Fruit fly (Drosophila melanogaster): ENCODE results near the gene png.

png gene

dm6 chrX:1308444-1308843 is 49.0 kb downstream of the png start (continued):
- no peak for TF ChIP-seq CG15479 (GFP tag; optimal IDR thresholded peaks at IDR 0.05)
- TF ChIP-seq CG43689 (GFP tag; IDR thresholded peaks at IDR 0.05) = no peak
- no peak for TF ChIP-seq Sox102F (GFP tag; optimal IDR thresholded peaks at IDR 0.05)
- TF ChIP-seq br (optimal IDR thresholded peaks at IDR 0.05) = no peak
- no peak for TF ChIP-seq otp (GFP tag; IDR thresholded peaks at IDR 0.05)
- TF ChIP-seq CG7271 (tag; optimal IDR thresholded peaks at IDR 0.05) = no peak
- TF ChIP-seq vnd (GFP tag; IDR thresholded peaks at IDR 0.05; ENCODE audit: partially characterized antibody) = no peak
- no peak for TF ChIP-seq Gsc (GFP tag; IDR thresholded peaks at IDR 0.05)
- TF ChIP-seq oc (tag; optimal IDR thresholded peaks at IDR 0.05) = peak; percentile 7
- no peak for TF ChIP-seq cwo (GFP tag; optimal IDR thresholded peaks at IDR 0.05)
- no peak for TF ChIP-seq Hr39 (optimal IDR thresholded peaks at IDR 0.05)
- TF ChIP-seq CG17361 (GFP tag; IDR thresholded peaks at IDR 0.05) = no peak
- TF ChIP-seq CG10274 (GFP tag; optimal IDR thresholded peaks at IDR 0.05) = no peak
- TF ChIP-seq CG13287 (GFP tag; IDR thresholded peaks at IDR 0.05; ENCODE audit: partially characterized antibody) = peak; percentile 23; the same call in 1 of the 2 replicates
- no peak for TF ChIP-seq Hr78 (GFP tag; optimal IDR thresholded peaks at IDR 0.05)
- TF ChIP-seq tx (GFP tag; optimal IDR thresholded peaks at IDR 0.05) = no peak
- peak; percentile 26 for TF ChIP-seq chn (GFP tag; optimal IDR thresholded peaks at IDR 0.05)
- no peak for TF ChIP-seq CG7357 (GFP tag; IDR thresholded peaks at IDR 0.05)
- TF ChIP-seq CG11247 (GFP tag; IDR thresholded peaks at IDR 0.05) = no peak
- TF ChIP-seq Bgb (GFP tag; IDR thresholded peaks at IDR 0.05; ENCODE audit: partially characterized antibody) = peak; percentile 22; the same call in 1 of the 2 replicates
- no peak for TF ChIP-seq hkb (optimal IDR thresholded peaks at IDR 0.05)
- no peak for TF ChIP-seq hkb (GFP tag; IDR thresholded peaks at IDR 0.05)
- no peak for TF ChIP-seq cato (GFP tag; optimal IDR thresholded peaks at IDR 0.05; ENCODE audit: borderline replicate concordance)
- no peak for TF ChIP-seq toy (GFP tag; IDR thresholded peaks at IDR 0.05)
- TF ChIP-seq ttk (GFP tag; IDR thresholded peaks at IDR 0.05) = no peak
- TF ChIP-seq CG15073 (GFP tag; optimal IDR thresholded peaks at IDR 0.05) = peak; percentile 85
- TF ChIP-seq CG4282 (GFP tag; optimal IDR thresholded peaks at IDR 0.05) = no peak
- no peak for TF ChIP-seq Dad (GFP tag; optimal IDR thresholded peaks at IDR 0.05)
- peak; percentile 31; the same call in 1 of the 3 replicates for TF ChIP-seq CG16813 (GFP tag; IDR thresholded peaks at IDR 0.05; ENCODE audit: partially characterized antibody)
- no peak for TF ChIP-seq Poxn (GFP tag; IDR thresholded peaks at IDR 0.05)
- TF ChIP-seq ato (GFP tag; IDR thresholded peaks at IDR 0.05; ENCODE audit: partially characterized antibody) = no peak
- TF ChIP-seq CG2120 (GFP tag; optimal IDR thresholded peaks at IDR 0.05) = no peak
- TF ChIP-seq pita (GFP tag; optimal IDR thresholded peaks at IDR 0.05) = no peak
- TF ChIP-seq her (GFP tag; optimal IDR thresholded peaks at IDR 0.05) = no peak
- no peak for TF ChIP-seq gcm2 (GFP tag; optimal IDR thresholded peaks at IDR 0.05)
- no peak for TF ChIP-seq CoRest (tag; optimal IDR thresholded peaks at IDR 0.05)
- no peak for TF ChIP-seq Xrp1 (GFP tag; IDR thresholded peaks at IDR 0.05)
- no peak for TF ChIP-seq Sry-δ (GFP tag; optimal IDR thresholded peaks at IDR 0.05)
- no peak for TF ChIP-seq CG9876 (GFP tag; optimal IDR thresholded peaks at IDR 0.05)
- TF ChIP-seq CG17912 (GFP tag; optimal IDR thresholded peaks at IDR 0.05) = no peak
- no peak for TF ChIP-seq CG10959 (GFP tag; IDR thresholded peaks at IDR 0.05)
- no peak for TF ChIP-seq CG31224 (GFP tag; IDR thresholded peaks at IDR 0.05)
- TF ChIP-seq Dip3 (GFP tag; optimal IDR thresholded peaks at IDR 0.05) = no peak
- no peak for TF ChIP-seq TFAM (GFP tag; optimal IDR thresholded peaks at IDR 0.05)
- peak; percentile 81 for TF ChIP-seq pros (GFP tag; optimal IDR thresholded peaks at IDR 0.05)
- TF ChIP-seq CG10147 (GFP tag; optimal IDR thresholded peaks at IDR 0.05) = no peak
- TF ChIP-seq tna (GFP tag; IDR thresholded peaks at IDR 0.05; ENCODE audit: partially characterized antibody) = no peak
- no peak for TF ChIP-seq CG6791 (GFP tag; IDR thresholded peaks at IDR 0.05; ENCODE audit: partially characterized antibody)
- TF ChIP-seq sisA (GFP tag; IDR thresholded peaks at IDR 0.05) = no peak
- TF ChIP-seq phol (tag; optimal IDR thresholded peaks at IDR 0.05) = no peak
- TF ChIP-seq gfzf (GFP tag; optimal IDR thresholded peaks at IDR 0.05) = no peak
- no peak for TF ChIP-seq CG4360 (GFP tag; IDR thresholded peaks at IDR 0.05)
